Fruit fly (Drosophila melanogaster) whole organism: ENCODE measurements around the gene CG2129.

Source experiments
- CG8478 ChIP-seq: fragments of >200 bp; optimal IDR thresholded peaks from 2 replicates; lab custom pipeline; 2018; ENCODE audit warnings: inconsistent platforms
- pan ChIP-seq: fragments of >200 bp; optimal IDR thresholded peaks from 2 replicates; lab custom pipeline; 2017
- psq ChIP-seq: fragments of >200 bp; optimal IDR thresholded peaks from 2 replicates; lab custom pipeline; 2017
- usp ChIP-seq: fragments of >200 bp; optimal IDR thresholded peaks from 2 replicates; lab custom pipeline; 2017; ENCODE audit warnings: missing biosample characterization, missing genetic modification characterization, mixed read lengths

dm6 chrX:8177742-8178141 is 32.1 kb downstream of the CG2129 start:
- TF ChIP-seq CG8478 (lab: Kevin White, UChicago) (no peak), pan (lab: Kevin White, UChicago) (no peak), psq (lab: Kevin White, UChicago) (no peak), usp (no peak)
